Worm (Caenorhabditis elegans) whole organism, L4/young adult: ENCODE measurements around the gene F26F2.1.
"Not testable (repeated sequence)": the region's sequence is repeated elsewhere in the genome, so short reads cannot be mapped to it uniquely, and the experiment has no call there.

Source experiments
- W03F9.2 ChIP-seq: fragments of 150-350 bp; optimal IDR thresholded peaks from 2 replicates; lab custom pipeline; 2014; ENCODE audit warnings: missing biosample characterization, missing genetic modification characterization
- dao-5 ChIP-seq: sonication (generic microtip); optimal IDR thresholded peaks from 2 replicates; lab custom pipeline; 2016; ENCODE audit warnings: missing genotype, missing genetic modification characterization, moderate library complexity, missing compliant biosample characterization

DNA sequence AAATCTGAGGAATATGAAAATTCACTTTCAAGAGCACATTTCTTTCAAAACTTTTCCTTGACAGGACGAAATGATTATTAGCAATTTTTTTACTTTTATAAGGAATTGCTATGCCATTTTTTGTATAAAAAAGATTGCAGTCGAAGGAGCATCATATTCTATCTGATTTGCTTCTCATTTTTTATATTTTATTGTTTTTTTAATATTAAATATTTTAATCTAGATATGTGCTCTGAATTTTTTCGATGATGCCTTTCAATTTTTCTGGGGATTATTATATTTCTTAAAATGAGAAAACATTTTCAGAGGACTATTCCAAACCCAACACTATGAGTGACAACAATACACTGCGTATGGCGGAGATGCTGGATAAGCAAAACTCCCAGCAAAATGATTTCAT, 2.4 kb upstream of the F26F2.1 start, which contains the start of gene F26F2.13:
- TF ChIP-seq dao-5 (tag; lab: Kevin White, UChicago); W03F9.2: not testable (repeated sequence)
